Worm (Caenorhabditis elegans): ENCODE data around the gene F59B2.9.

Gene F59B2.9

ce11 chrIII:8983811-8984210, 28.4 kb downstream of the F59B2.9 start (continued):
- TF ChIP-seq jun-1 (tag; optimal IDR thresholded peaks at IDR 0.05) (peak; percentile 35), pha-4 (tag; optimal IDR thresholded peaks at IDR 0.05) (no peak), aly-2 (tag; optimal IDR thresholded peaks at IDR 0.05) (no peak), skn-1 (tag; optimal IDR thresholded peaks at IDR 0.05) (peak; percentile 48), ceh-82 (tag; optimal IDR thresholded peaks at IDR 0.05) (no peak), lin-15B (tag; optimal IDR thresholded peaks at IDR 0.05) (no peak), nhr-12 (tag; optimal IDR thresholded peaks at IDR 0.05) (no peak)

- no peak for TF ChIP-seq daf-12 (tag; optimal IDR thresholded peaks at IDR 0.05)
- no peak for TF ChIP-seq nhr-77 (tag; optimal IDR thresholded peaks at IDR 0.05)
- no peak for TF ChIP-seq R02D3.7 (tag; optimal IDR thresholded peaks at IDR 0.05)
- TF ChIP-seq mml-1 (tag; optimal IDR thresholded peaks at IDR 0.05): no peak
- peak; percentile 69 for TF ChIP-seq nhr-25 (tag; optimal IDR thresholded peaks at IDR 0.05)
- no peak for TF ChIP-seq ceh-82 (tag; optimal IDR thresholded peaks at IDR 0.05)
- TF ChIP-seq nhr-43 (tag; optimal IDR thresholded peaks at IDR 0.05; ENCODE audit: poor library complexity, severe bottlenecking): peak; percentile 16
- TF ChIP-seq snpc-4 (tag; optimal IDR thresholded peaks at IDR 0.05): no peak
- TF ChIP-seq ZK546.5 (tag; optimal IDR thresholded peaks at IDR 0.05): no peak
- no peak for TF ChIP-seq nhr-237 (tag; optimal IDR thresholded peaks at IDR 0.05)
- no peak for TF ChIP-seq nhr-12 (tag; optimal IDR thresholded peaks at IDR 0.05)
- no peak for TF ChIP-seq elt-1 (tag; optimal IDR thresholded peaks at IDR 0.05)
- TF ChIP-seq fkh-10 (GFP tag; optimal IDR thresholded peaks at IDR 0.05): no peak
- TF ChIP-seq ama-1 (optimal IDR thresholded peaks at IDR 0.05): peak; percentile 32
- TF ChIP-seq lsy-12 (tag; optimal IDR thresholded peaks at IDR 0.05): no peak
- no peak for TF ChIP-seq fos-1 (tag; optimal IDR thresholded peaks at IDR 0.05)
- TF ChIP-seq nhr-11 (tag; optimal IDR thresholded peaks at IDR 0.05): no peak
- TF ChIP-seq fkh-2 (tag; optimal IDR thresholded peaks at IDR 0.05): no peak
- no peak for TF ChIP-seq ceh-28 (tag; optimal IDR thresholded peaks at IDR 0.05)
- TF ChIP-seq ceh-16 (tag; optimal IDR thresholded peaks at IDR 0.05): no peak
- TF ChIP-seq aly-2 (tag; optimal IDR thresholded peaks at IDR 0.05): no peak
- TF ChIP-seq nhr-76 (tag; optimal IDR thresholded peaks at IDR 0.05): no peak
- TF ChIP-seq lin-39 (tag; optimal IDR thresholded peaks at IDR 0.05): peak; percentile 25
- peak; percentile 36 for TF ChIP-seq nhr-23 (tag; optimal IDR thresholded peaks at IDR 0.05)
- no peak for TF ChIP-seq skn-1 (tag; optimal IDR thresholded peaks at IDR 0.05)
- TF ChIP-seq elt-2 (tag; optimal IDR thresholded peaks at IDR 0.05): no peak
Observed at ce11 chrIII:8983135-8983534, 29.1 kb downstream of the F59B2.9 start.

ce11 chrIII:8981847-8982479, 30.2 kb downstream of the F59B2.9 start, which contains the start of gene pde-2:
Gene pde-2, minus strand, starts transcription at chrIII:8981897.
- no peak for TF ChIP-seq pqm-1 (tag; optimal IDR thresholded peaks at IDR 0.05)
- TF ChIP-seq lin-15B (tag; optimal IDR thresholded peaks at IDR 0.05): peak; percentile 31
- peak; percentile 7 for TF ChIP-seq ceh-28 (tag; optimal IDR thresholded peaks at IDR 0.05)
- TF ChIP-seq nhr-25 (tag; optimal IDR thresholded peaks at IDR 0.05): peak; percentile 38
- TF ChIP-seq fos-1 (tag; optimal IDR thresholded peaks at IDR 0.05): no peak
- TF ChIP-seq nhr-76 (tag; optimal IDR thresholded peaks at IDR 0.05): no peak
- TF ChIP-seq nhr-67 (tag; optimal IDR thresholded peaks at IDR 0.05): no peak
- peak; percentile 15 for TF ChIP-seq lsy-12 (tag; optimal IDR thresholded peaks at IDR 0.05)
- no peak for TF ChIP-seq daf-12 (tag; optimal IDR thresholded peaks at IDR 0.05)
- TF ChIP-seq ceh-9 (tag; optimal IDR thresholded peaks at IDR 0.05): no peak
- TF ChIP-seq nhr-23 (tag; optimal IDR thresholded peaks at IDR 0.05): peak; percentile 25
- TF ChIP-seq nfya-1 (tag; optimal IDR thresholded peaks at IDR 0.05; ENCODE audit: insufficient read depth): peak; percentile 79
- no peak for TF ChIP-seq elt-1 (tag; optimal IDR thresholded peaks at IDR 0.05)
- TF ChIP-seq unc-39 (tag; optimal IDR thresholded peaks at IDR 0.05): no peak
- TF ChIP-seq zag-1 (tag; optimal IDR thresholded peaks at IDR 0.05): no peak
- peak; percentile 23 for TF ChIP-seq snpc-4 (tag; optimal IDR thresholded peaks at IDR 0.05)
- TF ChIP-seq fkh-10 (GFP tag; optimal IDR thresholded peaks at IDR 0.05): peak; percentile 78
- no peak for TF ChIP-seq ztf-4 (tag; optimal IDR thresholded peaks at IDR 0.05)
- TF ChIP-seq ama-1 (optimal IDR thresholded peaks at IDR 0.05): peak; percentile 67
- TF ChIP-seq egl-5 (tag; optimal IDR thresholded peaks at IDR 0.05): peak; percentile 18
- no peak for TF ChIP-seq mml-1 (tag; optimal IDR thresholded peaks at IDR 0.05)
- TF ChIP-seq nhr-11 (tag; optimal IDR thresholded peaks at IDR 0.05): no peak
- no peak for TF ChIP-seq elt-3 (tag; optimal IDR thresholded peaks at IDR 0.05)
- TF ChIP-seq sea-2 (GFP tag; optimal IDR thresholded peaks at IDR 0.05): no peak
- no peak for TF ChIP-seq lin-39 (tag; optimal IDR thresholded peaks at IDR 0.05)
- no peak for TF ChIP-seq nhr-237 (tag; optimal IDR thresholded peaks at IDR 0.05)
- TF ChIP-seq unc-62 (GFP tag; optimal IDR thresholded peaks at IDR 0.05): no peak
- peak; percentile 46 for TF ChIP-seq nhr-43 (tag; optimal IDR thresholded peaks at IDR 0.05; ENCODE audit: poor library complexity, severe bottlenecking)
- no peak for TF ChIP-seq R02D3.7 (tag; optimal IDR thresholded peaks at IDR 0.05)
- no peak for TF ChIP-seq elt-2 (tag; optimal IDR thresholded peaks at IDR 0.05)
- no peak for TF ChIP-seq skn-1 (tag; optimal IDR thresholded peaks at IDR 0.05)
- TF ChIP-seq ceh-82 (tag; optimal IDR thresholded peaks at IDR 0.05): no peak
- TF ChIP-seq ztf-11 (tag; optimal IDR thresholded peaks at IDR 0.05): no peak
- TF ChIP-seq tbx-2 (tag; optimal IDR thresholded peaks at IDR 0.05): peak; percentile 34
- no peak for TF ChIP-seq aly-2 (tag; optimal IDR thresholded peaks at IDR 0.05)
- no peak for TF ChIP-seq nhr-28 (tag; optimal IDR thresholded peaks at IDR 0.05)
- TF ChIP-seq nhr-12 (tag; optimal IDR thresholded peaks at IDR 0.05): no peak
- no peak for TF ChIP-seq mdl-1 (tag; optimal IDR thresholded peaks at IDR 0.05)
- TF ChIP-seq nhr-77 (tag; optimal IDR thresholded peaks at IDR 0.05): no peak
- no peak for TF ChIP-seq fkh-2 (tag; optimal IDR thresholded peaks at IDR 0.05)
- no peak for TF ChIP-seq eor-1 (tag; optimal IDR thresholded peaks at IDR 0.05)
